Fruit fly (Drosophila melanogaster) whole organism, embryonic: ENCODE measurements around the gene CG10477.
A peak's percentile ranks its signal among the peaks of the same experiment; 100 is the strongest.

ENCODE experiments used
- CG10147 ChIP-seq: fragments of 200-800 bp; sonication (Bioruptor generic); optimal IDR thresholded peaks from 2 replicates; lab custom pipeline; 2019; ENCODE audit warnings: missing biosample characterization, mild to moderate bottlenecking, missing genetic modification characterization, moderate library complexity
- CG10654 ChIP-seq: fragments of 200-800 bp; sonication (Bioruptor generic); optimal IDR thresholded peaks from 2 replicates; lab custom pipeline; 2016; ENCODE audit warnings: missing biosample characterization, missing genetic modification characterization
- CG12104 ChIP-seq: fragments of 200-800 bp; sonication (Bioruptor generic); optimal IDR thresholded peaks from 3 replicates; lab custom pipeline; 2016; ENCODE audit warnings: missing biosample characterization, missing genetic modification characterization
- CG12236 ChIP-seq: fragments of 200-800 bp; sonication (Bioruptor generic); optimal IDR thresholded peaks from 2 replicates; lab custom pipeline; 2016; ENCODE audit warnings: missing biosample characterization, missing genetic modification characterization
- CG13424 ChIP-seq: fragments of 200-800 bp; sonication (Bioruptor generic); optimal IDR thresholded peaks from 2 replicates; lab custom pipeline; 2019; ENCODE audit warnings: missing biosample characterization, mild to moderate bottlenecking, missing genetic modification characterization, moderate library complexity
- CG14710 ChIP-seq: fragments of 200-800 bp; sonication (Bioruptor generic); optimal IDR thresholded peaks from 3 replicates; lab custom pipeline; 2019; ENCODE audit warnings: missing biosample characterization, mild to moderate bottlenecking, missing genetic modification characterization, moderate library complexity
- CG15601 ChIP-seq: fragments of 200-800 bp; sonication (Bioruptor generic); optimal IDR thresholded peaks from 3 replicates; lab custom pipeline; 2019; ENCODE audit warnings: missing biosample characterization, mild to moderate bottlenecking, missing genetic modification characterization, moderate library complexity
- CG17359 ChIP-seq: fragments of 200-800 bp; sonication (Bioruptor generic); optimal IDR thresholded peaks from 3 replicates; lab custom pipeline; 2018; ENCODE audit warnings: missing biosample characterization, mild to moderate bottlenecking, missing genetic modification characterization, moderate library complexity
- CG17568 ChIP-seq: fragments of 200-800 bp; sonication (Bioruptor generic); optimal IDR thresholded peaks from 2 replicates; lab custom pipeline; 2018; ENCODE audit warnings: missing biosample characterization, mild to moderate bottlenecking, missing genetic modification characterization, moderate library complexity
- CG2199 ChIP-seq: fragments of 200-800 bp; sonication (Bioruptor generic); IDR thresholded peaks from 3 replicates; pipeline ENCODE4 v1.3.6; 2022; ENCODE audit warnings: missing biosample characterization, missing genetic modification characterization
- CG3407 ChIP-seq: fragments of 200-800 bp; sonication (Bioruptor generic); optimal IDR thresholded peaks from 2 replicates; lab custom pipeline; 2018; ENCODE audit warnings: missing biosample characterization, mild to moderate bottlenecking, missing genetic modification characterization
- CG3838 ChIP-seq: fragments of 200-800 bp; sonication (Bioruptor generic); optimal IDR thresholded peaks from 3 replicates; lab custom pipeline; 2016; ENCODE audit warnings: missing biosample characterization, missing genetic modification characterization
- CG3995 ChIP-seq: fragments of 200-800 bp; sonication (Bioruptor generic); optimal IDR thresholded peaks from 3 replicates; lab custom pipeline; 2016; ENCODE audit warnings: missing biosample characterization, missing genetic modification characterization
- CG5245 ChIP-seq: fragments of 200-800 bp; sonication (Bioruptor generic); optimal IDR thresholded peaks from 3 replicates; lab custom pipeline; 2016; ENCODE audit warnings: missing biosample characterization, missing genetic modification characterization
- CG5953 ChIP-seq: fragments of 200-800 bp; sonication (Bioruptor generic); IDR thresholded peaks from 2 replicates; pipeline ENCODE4 v1.3.6; 2022; ENCODE audit warnings: missing biosample characterization, missing genetic modification characterization
- CG6791 ChIP-seq: fragments of 200-800 bp; sonication (Bioruptor generic); IDR thresholded peaks from 3 replicates; pipeline ENCODE4 v1.3.6; 2022; ENCODE audit warnings: missing biosample characterization, missing genetic modification characterization; ENCODE audit not compliant: partially characterized antibody
- CG6813 ChIP-seq: fragments of 200-800 bp; sonication (Bioruptor generic); optimal IDR thresholded peaks from 2 replicates; lab custom pipeline; 2017; ENCODE audit warnings: missing biosample characterization, missing genetic modification characterization, mild to moderate bottlenecking, moderate library complexity, missing genetic modification reagents
- CG7963 ChIP-seq: fragments of 200-800 bp; sonication (Bioruptor generic); IDR thresholded peaks from 3 replicates; pipeline ENCODE4 v1.3.6; 2022; ENCODE audit warnings: missing biosample characterization, missing genetic modification characterization; ENCODE audit not compliant: partially characterized antibody
- CG8089 ChIP-seq: fragments of 200-800 bp; sonication (Bioruptor generic); optimal IDR thresholded peaks from 3 replicates; lab custom pipeline; 2016; ENCODE audit warnings: missing biosample characterization, missing genetic modification characterization
- CG8944 ChIP-seq: fragments of 200-800 bp; sonication (Bioruptor generic); optimal IDR thresholded peaks from 3 replicates; lab custom pipeline; 2016; ENCODE audit warnings: missing biosample characterization, missing genetic modification characterization
- CG9727 ChIP-seq: fragments of 200-800 bp; sonication (Bioruptor generic); optimal IDR thresholded peaks from 3 replicates; lab custom pipeline; 2017; ENCODE audit warnings: missing biosample characterization, mild to moderate bottlenecking, missing genetic modification characterization
- CTCF ChIP-seq: fragments of 200-800 bp; sonication (Bioruptor generic); optimal IDR thresholded peaks from 2 replicates; lab custom pipeline; 2017; ENCODE audit warnings: missing biosample characterization, mild to moderate bottlenecking, missing genetic modification characterization, moderate library complexity
- Dad ChIP-seq: fragments of 200-800 bp; sonication (Bioruptor generic); optimal IDR thresholded peaks from 3 replicates; lab custom pipeline; 2016; ENCODE audit warnings: missing biosample characterization, missing genetic modification characterization
- Dfd ChIP-seq, 2 experiments: fragments of >200 bp; optimal IDR thresholded peaks; 2 replicates each; lab custom pipeline; 2017; ENCODE audit warnings: missing biosample characterization in 2 of 2, missing genetic modification characterization in 2 of 2
- Fer2 ChIP-seq: fragments of 200-800 bp; sonication (Bioruptor generic); optimal IDR thresholded peaks from 2 replicates; lab custom pipeline; 2018; ENCODE audit warnings: missing biosample characterization, mild to moderate bottlenecking, missing genetic modification characterization, moderate library complexity
- H15 ChIP-seq: fragments of 200-800 bp; sonication (Bioruptor generic); IDR thresholded peaks from 3 replicates; pipeline ENCODE4 v1.3.6; 2022; ENCODE audit warnings: missing biosample characterization, missing genetic modification characterization
- HmgD ChIP-seq: fragments of 200-800 bp; sonication (Bioruptor generic); optimal IDR thresholded peaks from 3 replicates; lab custom pipeline; 2016; ENCODE audit warnings: missing biosample characterization, missing genetic modification characterization
- Hmr ChIP-seq: fragments of 200-800 bp; sonication (Bioruptor generic); optimal IDR thresholded peaks from 3 replicates; lab custom pipeline; 2017; ENCODE audit warnings: mild to moderate bottlenecking, missing biosample characterization, missing genetic modification reagents, missing genetic modification characterization
- Hsf ChIP-seq: fragments of 200-800 bp; sonication (Bioruptor generic); optimal IDR thresholded peaks from 3 replicates; lab custom pipeline; 2016; ENCODE audit warnings: missing biosample characterization, missing genetic modification characterization
- Meics ChIP-seq: fragments of 200-800 bp; sonication (Bioruptor generic); optimal IDR thresholded peaks from 2 replicates; lab custom pipeline; 2017; ENCODE audit warnings: missing biosample characterization, mild to moderate bottlenecking, missing genetic modification characterization
- Oli ChIP-seq: fragments of 200-800 bp; sonication (Bioruptor generic); optimal IDR thresholded peaks from 2 replicates; lab custom pipeline; 2018; ENCODE audit warnings: missing biosample characterization, mild to moderate bottlenecking, missing genetic modification characterization, moderate library complexity
- Ptx1 ChIP-seq: fragments of 200-800 bp; sonication (Bioruptor generic); IDR thresholded peaks from 2 replicates; pipeline ENCODE4 v1.3.6; 2022; ENCODE audit warnings: missing biosample characterization, missing genetic modification characterization
- Usf ChIP-seq: fragments of 200-800 bp; sonication (Bioruptor generic); optimal IDR thresholded peaks from 2 replicates; lab custom pipeline; 2017; ENCODE audit warnings: missing genotype, missing biosample characterization, missing genetic modification characterization
- ap ChIP-seq: fragments of 200-800 bp; sonication (Bioruptor generic); IDR thresholded peaks from 2 replicates; pipeline ENCODE4 v1.3.6; 2022; ENCODE audit warnings: missing biosample characterization, missing genetic modification characterization
- cg ChIP-seq: fragments of 200-800 bp; sonication (Bioruptor generic); optimal IDR thresholded peaks from 3 replicates; lab custom pipeline; 2019; ENCODE audit warnings: missing biosample characterization, mild to moderate bottlenecking, missing genetic modification characterization, moderate library complexity
- dysf ChIP-seq: fragments of 200-800 bp; sonication (Bioruptor generic); IDR thresholded peaks from 3 replicates; pipeline ENCODE4 v1.3.6; 2022; ENCODE audit warnings: missing biosample characterization, missing genetic modification characterization
- fd96Cb ChIP-seq: fragments of 200-800 bp; sonication (Bioruptor generic); optimal IDR thresholded peaks from 2 replicates; lab custom pipeline; 2018; ENCODE audit warnings: missing biosample characterization, mild to moderate bottlenecking, missing genetic modification characterization, moderate library complexity
- grn ChIP-seq: fragments of 200-800 bp; sonication (Bioruptor generic); optimal IDR thresholded peaks from 3 replicates; lab custom pipeline; 2017; ENCODE audit warnings: missing biosample characterization, missing genetic modification characterization
- ind ChIP-seq: fragments of 200-800 bp; sonication (Bioruptor generic); optimal IDR thresholded peaks from 3 replicates; lab custom pipeline; 2016; ENCODE audit warnings: missing biosample characterization, missing genetic modification characterization
- jing ChIP-seq: fragments of 200-800 bp; sonication (Bioruptor generic); optimal IDR thresholded peaks from 2 replicates; lab custom pipeline; 2018; ENCODE audit warnings: missing biosample characterization, mild to moderate bottlenecking, missing genetic modification characterization
- jumu ChIP-seq: fragments of 200-800 bp; sonication (Bioruptor generic); optimal IDR thresholded peaks from 3 replicates; lab custom pipeline; 2016; ENCODE audit warnings: missing biosample characterization, missing genetic modification characterization
- lmd ChIP-seq: fragments of 200-800 bp; sonication (Bioruptor generic); IDR thresholded peaks from 2 replicates; pipeline ENCODE4 v1.3.6; 2022; ENCODE audit warnings: missing biosample characterization, missing genetic modification characterization
- pros ChIP-seq: fragments of 200-800 bp; sonication (Bioruptor generic); optimal IDR thresholded peaks from 3 replicates; lab custom pipeline; 2019; ENCODE audit warnings: missing biosample characterization, mild to moderate bottlenecking, missing genetic modification characterization, moderate library complexity
- repo ChIP-seq: fragments of 200-800 bp; sonication (Bioruptor generic); optimal IDR thresholded peaks from 2 replicates; lab custom pipeline; 2016; ENCODE audit warnings: missing biosample characterization, missing genetic modification characterization
- ro ChIP-seq: fragments of 200-800 bp; sonication (Bioruptor generic); IDR thresholded peaks from 2 replicates; pipeline ENCODE4 v1.3.6; 2022; ENCODE audit warnings: missing biosample characterization, missing genetic modification characterization
- ssp ChIP-seq: fragments of 200-800 bp; sonication (Bioruptor generic); IDR thresholded peaks from 2 replicates; pipeline ENCODE4 v1.3.6; 2022; ENCODE audit warnings: missing biosample characterization, missing genetic modification characterization
- tap ChIP-seq: fragments of 200-800 bp; optimal IDR thresholded peaks from 3 replicates; lab custom pipeline; 2019; ENCODE audit warnings: missing biosample characterization, mild to moderate bottlenecking, missing genetic modification characterization, moderate library complexity
- unc-4 ChIP-seq: fragments of 200-800 bp; sonication (Bioruptor generic); IDR thresholded peaks from 2 replicates; pipeline ENCODE4 v1.3.6; 2022; ENCODE audit warnings: missing biosample characterization, missing genetic modification characterization; ENCODE audit not compliant: partially characterized antibody
- vfl ChIP-seq: fragments of 200-800 bp; sonication (Bioruptor generic); optimal IDR thresholded peaks from 2 replicates; lab custom pipeline; 2016; ENCODE audit warnings: missing biosample characterization, missing genetic modification characterization
- vvl ChIP-seq: fragments of 200-800 bp; sonication (Bioruptor generic); IDR thresholded peaks from 2 replicates; pipeline ENCODE4 v1.3.6; 2022; ENCODE audit warnings: missing biosample characterization, missing genetic modification characterization
- zen ChIP-seq: fragments of 200-800 bp; sonication (Bioruptor generic); optimal IDR thresholded peaks from 3 replicates; lab custom pipeline; 2018; ENCODE audit warnings: missing biosample characterization, mild to moderate bottlenecking, missing genetic modification characterization, moderate library complexity
- zfh1 ChIP-seq: fragments of 200-800 bp; sonication (Bioruptor generic); IDR thresholded peaks from 3 replicates; pipeline ENCODE4 v1.3.6; 2022; ENCODE audit warnings: missing biosample characterization, missing genetic modification characterization

The CG10477 gene

DNA sequence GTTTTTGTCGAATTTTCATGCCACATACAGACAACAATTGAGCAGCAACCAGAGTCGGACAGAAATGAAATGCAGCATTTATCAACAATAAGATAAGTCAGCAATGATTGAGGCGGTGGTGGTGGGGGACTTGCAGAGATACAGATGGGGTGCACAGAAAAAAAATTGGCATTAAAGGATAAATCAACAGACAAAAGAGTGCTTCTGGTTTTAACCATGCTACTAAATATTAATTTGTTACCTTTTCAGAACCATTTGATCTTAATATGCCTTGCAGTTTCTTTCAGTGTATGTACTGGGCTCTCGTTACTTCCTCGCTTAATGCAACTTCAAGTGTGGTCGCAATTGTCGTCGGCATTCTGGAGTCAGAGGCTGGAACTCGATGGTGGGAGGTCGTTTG lies 45.7 kb downstream of the CG10477 start (continued):
- peak; percentile 93 for TF ChIP-seq zfh1
- no peak for TF ChIP-seq cg (GFP tag; lab: Kevin White, UChicago)
- TF ChIP-seq CG15601 (tag; lab: Kevin White, UChicago), result peak; percentile 24
- TF ChIP-seq CG6791 (GFP tag; lab: Robert Waterston, UW), result no peak
- no peak for TF ChIP-seq CG17568 (GFP tag; lab: Kevin White, UChicago)
- TF ChIP-seq jumu (GFP tag; lab: Kevin White, UChicago), result peak; percentile 22
- TF ChIP-seq CTCF (GFP tag; lab: Kevin White, UChicago), result no peak
- TF ChIP-seq CG10654 (GFP tag; lab: Kevin White, UChicago), result peak; percentile 43
- peak; percentile 55 for TF ChIP-seq ssp (GFP tag; lab: Robert Waterston, UW)
- TF ChIP-seq repo (GFP tag; lab: Kevin White, UChicago), result peak; percentile 39
- no peak for TF ChIP-seq CG3838 (GFP tag; lab: Kevin White, UChicago)
- peak; percentile 74 for TF ChIP-seq CG9727 (GFP tag; lab: Kevin White, UChicago)
- no peak for TF ChIP-seq CG8944 (GFP tag; lab: Kevin White, UChicago)
- TF ChIP-seq CG3407 (GFP tag; lab: Kevin White, UChicago), result peak; percentile 36
- TF ChIP-seq Meics (GFP tag; lab: Kevin White, UChicago), result no peak
- peak; percentile 74 for TF ChIP-seq CG14710 (tag; lab: Kevin White, UChicago)
- TF ChIP-seq CG17359 (tag; lab: Kevin White, UChicago), result peak; percentile 63
- TF ChIP-seq CG12236 (GFP tag; lab: Kevin White, UChicago), result no peak
- peak; percentile 32; the same call in 1 of the 2 replicates for TF ChIP-seq ap
- TF ChIP-seq CG13424, result peak; percentile 5
- TF ChIP-seq vfl (GFP tag; lab: Kevin White, UChicago), result no peak
- no peak for TF ChIP-seq Usf (GFP tag; lab: Kevin White, UChicago)
- peak; percentile 57 for TF ChIP-seq CG5245
- TF ChIP-seq Ptx1 (GFP tag; lab: Robert Waterston, UW), result peak; percentile 67
- TF ChIP-seq dysf, result peak; percentile 52; the same call in 1 of the 3 replicates
- TF ChIP-seq fd96Cb, result peak; percentile 77
- peak; percentile 38 for TF ChIP-seq Dad (GFP tag; lab: Kevin White, UChicago)
- no peak; the same call in 1 of the 2 replicates for TF ChIP-seq CG5953 (GFP tag; lab: Robert Waterston, UW)
- peak; percentile 66 for TF ChIP-seq H15
- TF ChIP-seq zen (tag; lab: Kevin White, UChicago), result peak; percentile 72
- TF ChIP-seq CG3995 (GFP tag; lab: Kevin White, UChicago), result no peak
- TF ChIP-seq CG2199 (GFP tag; lab: Robert Waterston, UW), result peak; percentile 84; the same call in 2 of the 3 replicates
- TF ChIP-seq lmd (GFP tag; lab: Robert Waterston, UW), result peak; percentile 56; the same call in 1 of the 2 replicates
- TF ChIP-seq ro, result no peak
- no peak for TF ChIP-seq CG10147
- TF ChIP-seq pros (GFP tag; lab: Kevin White, UChicago), result no peak
- peak; percentile 2 for TF ChIP-seq ind (GFP tag; lab: Kevin White, UChicago)
- no peak for TF ChIP-seq jing (GFP tag; lab: Kevin White, UChicago)
- peak; percentile 35 for TF ChIP-seq Oli (tag; lab: Kevin White, UChicago)
- TF ChIP-seq tap, result no peak
- TF ChIP-seq CG6813 (GFP tag; lab: Kevin White, UChicago), result peak; percentile 43
- no peak for TF ChIP-seq HmgD (GFP tag; lab: Kevin White, UChicago)
- TF ChIP-seq vvl (GFP tag; lab: Robert Waterston, UW), result peak; percentile 74
- TF ChIP-seq grn (GFP tag; lab: Kevin White, UChicago), result no peak
- peak; percentile 38 for TF ChIP-seq Hsf
- TF ChIP-seq CG12104 (GFP tag; lab: Kevin White, UChicago), result no peak
- no peak for TF ChIP-seq unc-4 (GFP tag; lab: Robert Waterston, UW)
- no peak for TF ChIP-seq CG8089
- no peak for TF ChIP-seq CG7963 (GFP tag; lab: Robert Waterston, UW)
- no peak for TF ChIP-seq Fer2 (tag; lab: Kevin White, UChicago)
- no peak for TF ChIP-seq Hmr (GFP tag; lab: Kevin White, UChicago)
- no peak for TF ChIP-seq Dfd (GFP tag; optimal IDR thresholded peaks at IDR 0.05; lab: Kevin White, UChicago)
